Worm (Caenorhabditis elegans): ENCODE data around the gene F53H4.4.

The F53H4.4 gene

DNA sequence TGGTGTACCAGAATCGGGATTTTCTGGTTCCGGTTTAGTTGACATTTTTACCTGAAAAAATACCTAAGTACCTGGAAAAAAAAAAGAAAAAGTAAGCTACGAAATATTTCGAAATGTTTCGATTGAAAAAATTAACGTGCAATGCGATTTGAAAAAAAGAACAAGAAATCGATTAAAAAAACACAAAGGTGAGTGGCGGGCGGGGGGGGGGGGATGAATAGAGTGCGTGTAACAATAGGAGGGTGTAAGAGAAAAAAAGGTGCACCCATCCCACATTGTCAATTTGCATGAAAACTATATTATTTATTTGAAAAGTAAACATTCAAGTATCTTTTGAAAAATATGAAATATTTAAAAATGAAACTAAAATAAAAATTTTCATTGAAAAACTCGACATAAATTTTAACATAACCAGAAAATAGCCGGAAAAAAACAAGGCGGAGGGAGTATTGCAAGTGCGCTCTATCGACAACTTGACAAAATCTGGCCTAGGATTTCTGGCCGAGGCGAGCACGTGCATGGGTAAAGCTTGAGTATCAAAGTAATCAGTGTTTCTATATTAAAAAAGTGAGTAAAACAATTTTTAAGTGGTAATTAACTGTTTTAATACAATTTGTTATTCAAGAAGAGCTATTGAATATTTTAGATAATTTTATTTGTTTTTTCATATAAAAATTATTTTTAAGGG lies at the start of gene F53H4.4, which contains the start of gene csb-1:
Gene F53H4.4, plus strand, starts transcription at position 520 of the 688 bp plus-strand sequence.
Gene csb-1, minus strand, starts transcription at position 51 of the 688 bp plus-strand sequence.
- TF ChIP-seq nhr-111 (GFP tag; optimal IDR thresholded peaks at IDR 0.05) (no peak), mxl-3 (GFP tag; optimal IDR thresholded peaks at IDR 0.05) (peak; percentile 96), spr-1 (tag; optimal IDR thresholded peaks at IDR 0.05) (peak; percentile 10), pqm-1 (tag; optimal IDR thresholded peaks at IDR 0.05) (peak; percentile 50), dmd-8 (GFP tag; IDR thresholded peaks at IDR 0.05) (no peak), lin-13 (GFP tag; optimal IDR thresholded peaks at IDR 0.05) (peak; percentile 65), hlh-30 (tag; optimal IDR thresholded peaks at IDR 0.05; ENCODE audit: insufficient read depth) (peak; percentile 98), T20F7.1 (GFP tag; optimal IDR thresholded peaks at IDR 0.05) (peak; percentile 85), nhr-11 (tag; optimal IDR thresholded peaks at IDR 0.05) (no peak), attf-4 (tag; optimal IDR thresholded peaks at IDR 0.05) (no peak), dmd-6 (GFP tag; IDR thresholded peaks at IDR 0.05) (peak; percentile 58; the same call in 1 of the 2 replicates), hmg-1.1 (GFP tag; IDR thresholded peaks at IDR 0.05) (peak; percentile 41; the same call in 1 of the 2 replicates), pha-4 (GFP tag; IDR thresholded peaks at IDR 0.05) (no peak), pha-4 (tag; optimal IDR thresholded peaks at IDR 0.05) (peak; percentile 48), hif-1 (tag; optimal IDR thresholded peaks at IDR 0.05) (peak in 1 of 2 experiments; percentile 79), daf-19 (GFP tag; conservative IDR thresholded peaks at IDR 0.05) (no peak), lir-3 (tag; optimal IDR thresholded peaks at IDR 0.05) (no peak), D1046.2 (GFP tag; IDR thresholded peaks at IDR 0.05) (no peak), fkh-10 (GFP tag; optimal IDR thresholded peaks at IDR 0.05) (no peak), ceh-62 (tag; optimal IDR thresholded peaks at IDR 0.05) (no peak), php-3 (GFP tag; IDR thresholded peaks at IDR 0.05) (no peak), Y75B8A.6 (GFP tag; IDR thresholded peaks at IDR 0.05) (no peak), lin-38 (GFP tag; IDR thresholded peaks at IDR 0.05) (peak; percentile 96), ces-1 (GFP tag; optimal IDR thresholded peaks at IDR 0.05) (no peak), rbr-2 (tag; optimal IDR thresholded peaks at IDR 0.05) (peak; percentile 57), hlh-11 (tag; optimal IDR thresholded peaks at IDR 0.05) (peak; percentile 73), saeg-2 (GFP tag; IDR thresholded peaks at IDR 0.05) (no peak), egl-27 (tag; optimal IDR thresholded peaks at IDR 0.05) (no peak), snpc-1.2 (GFP tag; IDR thresholded peaks at IDR 0.05) (no peak), nhr-48 (tag; optimal IDR thresholded peaks at IDR 0.05) (peak; percentile 10), vab-7 (GFP tag; IDR thresholded peaks at IDR 0.05) (peak; percentile 15; the same call in 1 of the 2 replicates), ceh-20 (GFP tag; IDR thresholded peaks at IDR 0.05) (peak; percentile 31; the same call in 1 of the 2 replicates), dve-1 (tag; optimal IDR thresholded peaks at IDR 0.05; ENCODE audit: insufficient read depth) (peak; percentile 87), ztf-11 (tag; optimal IDR thresholded peaks at IDR 0.05) (no peak), unc-39 (tag; optimal IDR thresholded peaks at IDR 0.05) (no peak), fos-1 (tag; optimal IDR thresholded peaks at IDR 0.05) (no peak), tag-97 (GFP tag; IDR thresholded peaks at IDR 0.05) (no peak), lsy-2 (tag; optimal IDR thresholded peaks at IDR 0.05) (peak in 1 of 2 experiments; percentile 91), aly-2 (tag; optimal IDR thresholded peaks at IDR 0.05) (no peak), mdl-1 (tag; optimal IDR thresholded peaks at IDR 0.05) (peak; percentile 85 to 99), nhr-102 (tag; optimal IDR thresholded peaks at IDR 0.05) (peak; percentile 37), dpl-1 (GFP tag; optimal IDR thresholded peaks at IDR 0.05) (peak; percentile 71), gei-8 (GFP tag; optimal IDR thresholded peaks at IDR 0.05) (no peak), snpc-4 (tag; optimal IDR thresholded peaks at IDR 0.05) (peak; percentile 37), F37D6.2 (tag; optimal IDR thresholded peaks at IDR 0.05) (peak; percentile 28), aha-1 (tag) (peak; percentile 89), nhr-25 (tag; optimal IDR thresholded peaks at IDR 0.05; ENCODE audit: borderline replicate concordance, insufficient read depth) (no peak), mes-2 (tag; optimal IDR thresholded peaks at IDR 0.05; ENCODE audit: poor library complexity, severe bottlenecking) (peak; percentile 91), nhr-28 (tag; optimal IDR thresholded peaks at IDR 0.05) (peak; percentile 71), zip-2 (tag; optimal IDR thresholded peaks at IDR 0.05) (no peak)
